Worm (Caenorhabditis elegans) whole organism, early embryonic: Measurements from ENCODE around the gene Y34F4.3.

Experiments
- ceh-36 ChIP-seq: sonication (generic microtip); optimal IDR thresholded peaks from 2 replicates; lab custom pipeline; 2016; ENCODE audit warnings: missing genetic modification characterization, inconsistent platforms, missing compliant biosample characterization
- flt-1 ChIP-seq: fragments of 200-800 bp; sonication (Bioruptor generic); IDR thresholded peaks from 2 replicates; pipeline ENCODE4 v1.3.6; 2022; ENCODE audit warnings: missing genetic modification characterization, missing compliant biosample characterization
- hmg-4 ChIP-seq: fragments of 200-800 bp; sonication (Bioruptor generic); optimal IDR thresholded peaks from 2 replicates; lab custom pipeline; 2018; ENCODE audit warnings: mild to moderate bottlenecking, missing genetic modification characterization, missing compliant biosample characterization

DNA sequence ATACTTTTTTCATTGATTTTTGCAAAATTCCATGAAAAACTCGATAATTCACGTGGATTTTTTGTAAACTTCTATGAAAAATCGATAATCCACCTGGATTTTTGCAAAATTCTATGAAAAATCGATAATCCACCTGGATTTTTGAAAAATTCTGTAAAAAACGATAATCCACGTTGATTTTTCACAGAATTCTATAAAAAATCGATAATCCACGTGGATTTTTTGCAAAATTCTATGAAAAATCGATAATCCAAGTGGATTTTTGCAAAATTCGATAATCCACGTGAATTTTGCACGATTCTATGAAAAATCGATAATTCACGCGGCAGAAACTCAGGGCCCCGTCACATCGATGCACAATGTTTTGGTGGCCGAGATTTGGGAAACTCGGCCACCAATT lies 42.1 kb upstream of the Y34F4.3 start:
- TF ChIP-seq flt-1 (GFP tag; lab: Robert Waterston, UW): no peak
- no peak for TF ChIP-seq hmg-4 (GFP tag; lab: Kevin White, UChicago)
- no peak for TF ChIP-seq ceh-36 (tag; lab: Kevin White, UChicago)
